Worm (Caenorhabditis elegans) whole organism, L1 larva: ENCODE measurements around the gene zhit-2.

Experiments
- ama-1 ChIP-seq: fragments of 150-350 bp; optimal IDR thresholded peaks from 2 replicates; lab custom pipeline; 2014
- blmp-1 ChIP-seq: fragments of 150-350 bp; optimal IDR thresholded peaks from 2 replicates; lab custom pipeline; 2014; ENCODE audit warnings: missing biosample characterization, missing genetic modification characterization
- ceh-88 ChIP-seq: fragments of 200-800 bp; sonication (Bioruptor generic); IDR thresholded peaks from 2 replicates; pipeline ENCODE4 v1.3.6; 2022; ENCODE audit warnings: missing genetic modification characterization, missing compliant biosample characterization
- unc-130 ChIP-seq: fragments of 150-350 bp; optimal IDR thresholded peaks from 2 replicates; lab custom pipeline; 2017; ENCODE audit warnings: missing biosample characterization, missing genetic modification characterization, inconsistent platforms
- unc-30 ChIP-seq: sonication (generic microtip); optimal IDR thresholded peaks from 2 replicates; lab custom pipeline; 2017; ENCODE audit warnings: missing biosample characterization, missing genetic modification characterization
- unc-62 ChIP-seq: fragments of 150-350 bp; optimal IDR thresholded peaks from 2 replicates; lab custom pipeline; 2014; ENCODE audit warnings: missing biosample characterization, missing genetic modification reagents, missing genetic modification characterization

ce11 chrIII:4271059-4271458 is 26.9 kb upstream of the zhit-2 start:
- TF ChIP-seq ceh-88 (GFP tag; lab: Robert Waterston, UW): no peak
- no peak for TF ChIP-seq unc-62 (GFP tag; lab: Kevin White, UChicago)
- no peak for TF ChIP-seq unc-30 (tag; lab: Kevin White, UChicago)
- no peak for TF ChIP-seq unc-130 (tag; lab: Kevin White, UChicago)
- TF ChIP-seq ama-1 (lab: Kevin White, UChicago): no peak
- no peak for TF ChIP-seq blmp-1
